Worm (Caenorhabditis elegans): ENCODE measurements around the gene hsb-1.

The hsb-1 gene

ce11 chrIV:12520150-12520549 is 46.9 kb downstream of the hsb-1 start, which contains the start of gene tsp-4:
tsp-4 (minus strand) TSS chrIV:12520250.
- TF ChIP-seq hlh-30 (tag; optimal IDR thresholded peaks at IDR 0.05; ENCODE audit: insufficient read depth): no peak
- no peak for TF ChIP-seq ztf-16 (tag; optimal IDR thresholded peaks at IDR 0.05)
- TF ChIP-seq ceh-30 (tag; optimal IDR thresholded peaks at IDR 0.05): no peak
- no peak for TF ChIP-seq ets-4 (tag; optimal IDR thresholded peaks at IDR 0.05)
- TF ChIP-seq dve-1 (tag; optimal IDR thresholded peaks at IDR 0.05): no peak
- TF ChIP-seq Y22D7AL.16 (tag; optimal IDR thresholded peaks at IDR 0.05): no peak
- no peak for TF ChIP-seq K09A11.1 (tag; optimal IDR thresholded peaks at IDR 0.05; ENCODE audit: insufficient read depth)
- no peak for TF ChIP-seq odd-2 (tag; optimal IDR thresholded peaks at IDR 0.05)

Data from whole organism, late embryonic.